Worm (Caenorhabditis elegans): ENCODE results near the gene lin-33.

DNA sequence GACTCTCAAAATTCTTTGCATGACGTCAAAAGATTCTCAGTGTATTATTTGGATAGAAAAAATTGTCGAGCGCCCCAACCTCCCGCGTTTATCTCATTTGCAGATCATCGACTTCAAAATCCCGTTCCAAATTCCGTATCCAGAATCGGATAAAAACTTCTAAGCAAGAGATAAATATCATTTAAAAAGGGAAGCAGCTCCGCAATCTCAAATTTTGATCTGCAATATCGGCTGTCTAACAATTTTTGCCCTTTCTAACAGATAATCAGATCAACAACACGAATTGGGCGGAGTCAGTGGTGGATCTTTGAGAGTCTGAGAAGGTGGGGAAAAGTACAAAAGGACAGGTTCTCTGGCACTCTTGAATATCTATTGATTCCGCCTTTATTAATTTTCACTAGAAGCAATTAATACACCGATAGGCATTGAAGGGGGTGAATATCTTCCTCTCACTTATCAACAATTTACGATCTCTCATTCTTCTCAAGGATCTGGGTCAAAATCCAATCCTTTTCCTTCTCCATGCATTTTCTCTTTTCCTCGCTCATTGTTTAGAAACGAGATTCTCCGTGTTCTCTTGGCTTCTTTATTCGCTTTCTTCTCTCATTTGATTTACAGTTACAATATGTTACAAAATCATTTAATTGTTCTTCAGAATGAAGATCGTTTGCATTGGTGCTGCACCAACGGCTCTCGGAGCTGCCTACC is 45.1 kb upstream of the lin-33 start, which contains the start of gene glf-1:
- TF ChIP-seq dao-5 (tag; optimal IDR thresholded peaks at IDR 0.05) (no peak), him-1 (tag; optimal IDR thresholded peaks at IDR 0.05) (no peak)

Data from whole organism, L4/young adult.